Worm (Caenorhabditis elegans) whole organism, L3 larva: Measurements from ENCODE around the gene F08F8.6.

Experiments used
- ZK546.5 ChIP-seq: sonication (generic microtip); optimal IDR thresholded peaks from 2 replicates; lab custom pipeline; 2017; ENCODE audit warnings: missing biosample characterization, missing genetic modification characterization
- ama-1 ChIP-seq: fragments of 150-350 bp; optimal IDR thresholded peaks from 2 replicates; lab custom pipeline; 2018
- ceh-16 ChIP-seq: sonication (generic microtip); optimal IDR thresholded peaks from 2 replicates; lab custom pipeline; 2017; ENCODE audit warnings: missing biosample characterization, missing genetic modification characterization
- ceh-28 ChIP-seq: fragments of 150-350 bp; optimal IDR thresholded peaks from 2 replicates; lab custom pipeline; 2014; ENCODE audit warnings: missing biosample characterization, missing genetic modification reagents, missing genetic modification characterization
- ceh-82 ChIP-seq: fragments of 150-350 bp; optimal IDR thresholded peaks from 2 replicates; lab custom pipeline; 2014; ENCODE audit warnings: missing biosample characterization, missing genetic modification characterization
- ceh-9 ChIP-seq: sonication (generic microtip); optimal IDR thresholded peaks from 2 replicates; lab custom pipeline; 2018; ENCODE audit warnings: missing biosample characterization, missing genetic modification characterization
- daf-12 ChIP-seq: fragments of 150-350 bp; optimal IDR thresholded peaks from 2 replicates; lab custom pipeline; 2014; ENCODE audit warnings: missing biosample characterization, missing genetic modification reagents, missing genetic modification characterization
- egl-27 ChIP-seq: sonication (generic microtip); optimal IDR thresholded peaks from 4 replicates; lab custom pipeline; 2017; ENCODE audit warnings: missing biosample characterization, missing genetic modification reagents, missing genetic modification characterization
- egl-5 ChIP-seq: fragments of 150-350 bp; optimal IDR thresholded peaks from 2 replicates; lab custom pipeline; 2017; ENCODE audit warnings: missing biosample characterization, missing genetic modification reagents, missing genetic modification characterization, inconsistent platforms
- elt-1 ChIP-seq: fragments of 150-350 bp; optimal IDR thresholded peaks from 2 replicates; lab custom pipeline; 2014; ENCODE audit warnings: missing biosample characterization, missing genetic modification characterization
- elt-2 ChIP-seq: sonication (generic microtip); optimal IDR thresholded peaks from 2 replicates; lab custom pipeline; 2016; ENCODE audit warnings: missing genetic modification reagents, mild to moderate bottlenecking, missing genetic modification characterization, missing compliant biosample characterization
- elt-3 ChIP-seq, 3 experiments: fragments of 150-350 bp in 1 of 3; sonication (generic microtip) in 2 of 3; optimal IDR thresholded peaks; 2 replicates in 2 of 3; 4 replicates in 1 of 3; lab custom pipeline; 2014 to 2017; ENCODE audit warnings: missing biosample characterization in 3 of 3, missing genetic modification characterization in 3 of 3
- eor-1 ChIP-seq, 2 experiments: fragments of 150-350 bp; optimal IDR thresholded peaks; 2 replicates each; lab custom pipeline; 2014 to 2018; ENCODE audit warnings: missing biosample characterization in 2 of 2, missing genetic modification characterization in 2 of 2
- fkh-10 ChIP-seq: sonication (generic microtip); optimal IDR thresholded peaks from 2 replicates; lab custom pipeline; 2017; ENCODE audit warnings: missing biosample characterization, missing genetic modification reagents, missing genetic modification characterization
- fkh-2 ChIP-seq: fragments of 150-350 bp; optimal IDR thresholded peaks from 2 replicates; lab custom pipeline; 2014; ENCODE audit warnings: missing biosample characterization, missing genetic modification reagents, missing genetic modification characterization
- fos-1 ChIP-seq: fragments of 150-350 bp; optimal IDR thresholded peaks from 2 replicates; lab custom pipeline; 2014; ENCODE audit warnings: missing biosample characterization, missing genetic modification characterization
- hmg-11 ChIP-seq: sonication (generic microtip); optimal IDR thresholded peaks from 2 replicates; lab custom pipeline; 2016; ENCODE audit warnings: missing genetic modification characterization, missing compliant biosample characterization
- jun-1 ChIP-seq: fragments of 150-350 bp; optimal IDR thresholded peaks from 2 replicates; lab custom pipeline; 2014; ENCODE audit warnings: missing biosample characterization, missing genetic modification reagents, missing genetic modification characterization
- lin-15B ChIP-seq: fragments of 150-350 bp; optimal IDR thresholded peaks from 2 replicates; lab custom pipeline; 2014; ENCODE audit warnings: missing biosample characterization, missing genetic modification characterization
- lsy-12 ChIP-seq: sonication (generic microtip); optimal IDR thresholded peaks from 2 replicates; lab custom pipeline; 2016; ENCODE audit warnings: mild to moderate bottlenecking, missing genetic modification characterization, missing compliant biosample characterization
- mdl-1 ChIP-seq: fragments of 150-350 bp; optimal IDR thresholded peaks from 2 replicates; lab custom pipeline; 2014; ENCODE audit warnings: missing biosample characterization, missing genetic modification characterization
- nfya-1 ChIP-seq: sonication (generic microtip); optimal IDR thresholded peaks from 2 replicates; lab custom pipeline; 2017; ENCODE audit warnings: missing genetic modification characterization, mild to moderate bottlenecking, missing compliant biosample characterization, antibody characterized with exemption, moderate library complexity; ENCODE audit not compliant: insufficient read depth
- nhr-11 ChIP-seq: fragments of 150-350 bp; optimal IDR thresholded peaks from 2 replicates; lab custom pipeline; 2014; ENCODE audit warnings: missing biosample characterization, missing genetic modification characterization
- nhr-12 ChIP-seq: fragments of 150-350 bp; optimal IDR thresholded peaks from 2 replicates; lab custom pipeline; 2014; ENCODE audit warnings: missing biosample characterization, missing genetic modification characterization
- nhr-23 ChIP-seq: fragments of 150-350 bp; optimal IDR thresholded peaks from 2 replicates; lab custom pipeline; 2014; ENCODE audit warnings: missing biosample characterization, missing genetic modification reagents, missing genetic modification characterization
- nhr-237 ChIP-seq: fragments of 150-350 bp; optimal IDR thresholded peaks from 2 replicates; lab custom pipeline; 2014; ENCODE audit warnings: missing biosample characterization, missing genetic modification characterization
- nhr-28 ChIP-seq: fragments of 150-350 bp; optimal IDR thresholded peaks from 2 replicates; lab custom pipeline; 2014; ENCODE audit warnings: missing biosample characterization, missing genetic modification characterization
- nhr-43 ChIP-seq: sonication (generic microtip); optimal IDR thresholded peaks from 2 replicates; lab custom pipeline; 2016; ENCODE audit warnings: mild to moderate bottlenecking, missing genetic modification characterization, missing compliant biosample characterization; ENCODE audit not compliant: poor library complexity, severe bottlenecking
- nhr-76 ChIP-seq: fragments of 150-350 bp; sonication (generic microtip); optimal IDR thresholded peaks from 5 replicates; lab custom pipeline; 2014; ENCODE audit warnings: missing biosample characterization, missing genetic modification characterization
- nhr-77 ChIP-seq: fragments of 150-350 bp; optimal IDR thresholded peaks from 2 replicates; lab custom pipeline; 2014; ENCODE audit warnings: missing biosample characterization, missing genetic modification characterization
- pha-4 ChIP-seq: fragments of 150-350 bp; optimal IDR thresholded peaks from 2 replicates; lab custom pipeline; 2014; ENCODE audit warnings: missing biosample characterization, missing genetic modification reagents, missing genetic modification characterization
- sea-2 ChIP-seq: fragments of 150-350 bp; sonication (generic microtip); optimal IDR thresholded peaks from 4 replicates; lab custom pipeline; 2014; ENCODE audit warnings: missing biosample characterization, missing genetic modification reagents, missing genetic modification characterization
- skn-1 ChIP-seq: fragments of 150-350 bp; optimal IDR thresholded peaks from 2 replicates; lab custom pipeline; 2014; ENCODE audit warnings: missing biosample characterization, missing genetic modification characterization
- snpc-4 ChIP-seq: fragments of 150-350 bp; optimal IDR thresholded peaks from 2 replicates; lab custom pipeline; 2014; ENCODE audit warnings: missing biosample characterization, missing genetic modification characterization
- unc-39 ChIP-seq: sonication (generic microtip); optimal IDR thresholded peaks from 4 replicates; lab custom pipeline; 2017; ENCODE audit warnings: missing biosample characterization, missing genetic modification characterization
- unc-62 ChIP-seq: fragments of 150-350 bp; sonication (generic microtip); optimal IDR thresholded peaks from 4 replicates; lab custom pipeline; 2014; ENCODE audit warnings: missing biosample characterization, missing genetic modification reagents, missing genetic modification characterization
- zag-1 ChIP-seq: fragments of 150-350 bp; optimal IDR thresholded peaks from 2 replicates; lab custom pipeline; 2014; ENCODE audit warnings: missing biosample characterization, missing genetic modification characterization
- ztf-4 ChIP-seq: fragments of 150-350 bp; optimal IDR thresholded peaks from 2 replicates; lab custom pipeline; 2014; ENCODE audit warnings: missing biosample characterization, missing genetic modification characterization

Gene F08F8.6

ce11 chrIII:7338009-7338408 lies 5.5 kb upstream of the F08F8.6 start:
- TF ChIP-seq elt-2 (tag; lab: Kevin White, UChicago) (no peak), sea-2 (GFP tag; lab: Kevin White, UChicago) (no peak), egl-27 (tag; lab: Kevin White, UChicago) (no peak), nhr-77 (tag; lab: Kevin White, UChicago) (no peak), pha-4 (tag; lab: Kevin White, UChicago) (no peak), ama-1 (lab: Kevin White, UChicago) (peak; percentile 53)

- no peak for TF ChIP-seq nhr-28 (tag; lab: Kevin White, UChicago)
- TF ChIP-seq unc-62, result no peak
- no peak for TF ChIP-seq nhr-76 (tag; lab: Kevin White, UChicago)
- no peak for TF ChIP-seq pha-4 (tag; lab: Kevin White, UChicago)
- TF ChIP-seq nhr-77 (tag; lab: Kevin White, UChicago), result no peak
- no peak for TF ChIP-seq sea-2 (GFP tag; lab: Kevin White, UChicago)
- no peak for TF ChIP-seq lin-15B (tag; lab: Kevin White, UChicago)
- TF ChIP-seq elt-2 (tag; lab: Kevin White, UChicago), result peak; percentile 11
- TF ChIP-seq ceh-9 (tag; lab: Kevin White, UChicago), result no peak
- TF ChIP-seq skn-1 (tag; lab: Kevin White, UChicago), result no peak
- peak; percentile 40 for TF ChIP-seq nhr-43
- no peak for TF ChIP-seq eor-1 (tag; optimal IDR thresholded peaks at IDR 0.05; lab: Kevin White, UChicago)
- TF ChIP-seq ceh-16, result no peak
- TF ChIP-seq ceh-28 (tag; lab: Kevin White, UChicago), result no peak
- no peak for TF ChIP-seq ceh-82 (tag; lab: Kevin White, UChicago)
- TF ChIP-seq ama-1 (lab: Kevin White, UChicago), result peak; percentile 90
- TF ChIP-seq fkh-10 (GFP tag; lab: Kevin White, UChicago), result no peak
- no peak for TF ChIP-seq nhr-237 (tag; lab: Kevin White, UChicago)
- no peak for TF ChIP-seq fos-1 (tag; lab: Kevin White, UChicago)
- no peak for TF ChIP-seq ZK546.5 (tag; lab: Kevin White, UChicago)
- TF ChIP-seq mdl-1, result no peak
- peak; percentile 56 for TF ChIP-seq lsy-12 (tag; lab: Kevin White, UChicago)
- TF ChIP-seq daf-12 (tag; lab: Kevin White, UChicago), result no peak
- no peak for TF ChIP-seq ztf-4 (tag; lab: Kevin White, UChicago)
- no peak for TF ChIP-seq zag-1
- TF ChIP-seq nhr-12, result no peak
- no peak for TF ChIP-seq nhr-11 (tag; lab: Kevin White, UChicago)
- no peak for TF ChIP-seq fkh-2 (tag; lab: Kevin White, UChicago)
- TF ChIP-seq nfya-1, result peak; percentile 33
- no peak for TF ChIP-seq nhr-23 (tag; lab: Kevin White, UChicago)
- peak; percentile 7 for TF ChIP-seq hmg-11 (tag; lab: Kevin White, UChicago)
- no peak for TF ChIP-seq egl-5 (tag; lab: Kevin White, UChicago)
- no peak for TF ChIP-seq egl-27 (tag; lab: Kevin White, UChicago)
- no peak for TF ChIP-seq elt-1
- TF ChIP-seq unc-39, result no peak
These were observed 4.8 kb upstream of the F08F8.6 start, which contains the start of gene kap-1 for ce11 chrIII:7338693-7339092. TSS of gene kap-1 (plus strand) at chrIII:7338835.

ce11 chrIII:7339138-7339537 lies 4.4 kb upstream of the F08F8.6 start:
- TF ChIP-seq hmg-11 (tag; lab: Kevin White, UChicago) (no peak), nhr-23 (tag; lab: Kevin White, UChicago) (no peak), nhr-77 (tag; lab: Kevin White, UChicago) (no peak), elt-3 (tag; optimal IDR thresholded peaks at IDR 0.05; lab: Kevin White, UChicago) (no peak), snpc-4 (no peak), pha-4 (tag; lab: Kevin White, UChicago) (no peak), ceh-28 (tag; lab: Kevin White, UChicago) (no peak), unc-39 (no peak), elt-2 (tag; lab: Kevin White, UChicago) (no peak), jun-1 (tag; lab: Kevin White, UChicago) (no peak), fkh-2 (tag; lab: Kevin White, UChicago) (no peak), lin-15B (tag; lab: Kevin White, UChicago) (no peak), skn-1 (tag; lab: Kevin White, UChicago) (no peak), egl-27 (tag; lab: Kevin White, UChicago) (no peak)
- TF ChIP-seq, all 47 proteins: peak for 0
